Fruit fly (Drosophila melanogaster) whole organism, wandering third instar larva: ENCODE measurements around the gene Pitslre.

Experiments
- CG9705 ChIP-seq: fragments of 200-800 bp; sonication (Bioruptor generic); optimal IDR thresholded peaks from 2 replicates; lab custom pipeline; 2018; ENCODE audit warnings: missing biosample characterization, mild to moderate bottlenecking, missing genetic modification characterization
- Dif ChIP-seq: fragments of 200-275, 200-300 bp; sonication (Bioruptor generic); optimal IDR thresholded peaks from 2 replicates; lab custom pipeline; 2018; ENCODE audit warnings: missing biosample characterization, missing genetic modification characterization; ENCODE audit not compliant: partially characterized antibody
- HLH106 ChIP-seq: fragments of 200-800 bp; optimal IDR thresholded peaks from 3 replicates; lab custom pipeline; 2019; ENCODE audit warnings: missing biosample characterization, mild to moderate bottlenecking, missing genetic modification characterization, moderate library complexity
- Jra ChIP-seq: sonication (Bioruptor generic); optimal IDR thresholded peaks from 2 replicates; lab custom pipeline; 2016; ENCODE audit warnings: missing biosample characterization, missing genetic modification characterization
- OdsH ChIP-seq: fragments of 200-800 bp; sonication (Bioruptor generic); optimal IDR thresholded peaks from 2 replicates; lab custom pipeline; 2016; ENCODE audit warnings: missing biosample characterization, mild to moderate bottlenecking, missing genetic modification characterization
- br ChIP-seq: fragments of 200-800 bp; sonication (Bioruptor generic); optimal IDR thresholded peaks from 2 replicates; lab custom pipeline; 2016; ENCODE audit warnings: missing biosample characterization, missing genetic modification characterization
- fru ChIP-seq: fragments of 200-800 bp; sonication (Bioruptor generic); optimal IDR thresholded peaks from 3 replicates; lab custom pipeline; 2016; ENCODE audit warnings: missing biosample characterization, mild to moderate bottlenecking, missing genetic modification characterization
- h ChIP-seq: fragments of 200-800 bp; sonication (Bioruptor generic); optimal IDR thresholded peaks from 3 replicates; lab custom pipeline; 2016; ENCODE audit warnings: missing biosample characterization, mild to moderate bottlenecking, missing genetic modification characterization

DNA sequence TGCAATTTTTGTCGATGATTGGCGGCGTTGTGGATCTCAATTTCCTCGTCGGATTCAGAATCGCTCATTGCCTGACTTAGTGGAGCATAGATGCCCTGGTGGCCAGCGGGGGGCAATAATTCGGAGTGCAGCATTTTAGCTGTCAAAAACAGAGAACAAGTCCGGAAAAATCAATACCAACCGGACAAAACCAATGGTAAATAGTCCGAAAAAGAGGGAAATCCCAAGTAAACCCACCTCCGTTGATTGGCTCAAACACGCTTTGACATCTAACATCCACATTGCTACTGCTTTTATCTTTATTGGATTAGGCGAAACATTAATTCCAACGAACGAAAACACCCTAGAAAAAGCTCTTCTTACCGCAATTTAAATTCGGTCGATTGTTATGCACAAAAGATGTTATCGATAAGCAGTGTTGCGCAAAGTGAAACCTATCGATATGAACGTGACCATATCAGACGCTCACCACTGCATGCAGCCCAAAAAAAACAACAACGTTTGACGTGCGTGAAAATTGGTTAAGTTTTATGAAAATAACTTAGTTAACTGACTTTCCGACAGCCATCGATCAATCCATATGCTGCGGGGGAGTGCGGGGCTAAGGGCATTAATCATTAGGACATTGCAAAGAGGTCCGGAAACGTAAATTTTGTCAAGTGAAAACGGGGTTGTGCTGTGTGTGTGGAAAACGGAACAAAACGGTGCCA lies 44.5 kb downstream of the Pitslre start, which contains the start of the genes CG3618 and Pka-R1:
- TF ChIP-seq Jra (GFP tag; lab: Kevin White, UChicago) (no peak), Dif (GFP tag; lab: Kevin White, UChicago) (no peak), h (GFP tag; lab: Kevin White, UChicago) (no peak), HLH106 (tag; lab: Kevin White, UChicago) (no peak), fru (GFP tag; lab: Kevin White, UChicago) (no peak), OdsH (GFP tag; lab: Kevin White, UChicago) (no peak), br (GFP tag; lab: Kevin White, UChicago) (no peak), CG9705 (GFP tag; lab: Kevin White, UChicago) (no peak)
